Worm (Caenorhabditis elegans) whole organism, late embryonic: ENCODE results near the gene tgn-38.
A peak's percentile ranks its signal among the peaks of the same experiment; 100 is the strongest.

Source experiments
- C38D4.7 ChIP-seq: fragments of 200-800 bp; sonication (Bioruptor generic); optimal IDR thresholded peaks from 2 replicates; lab custom pipeline; 2018; ENCODE audit warnings: mild to moderate bottlenecking, missing genetic modification characterization, moderate library complexity, missing compliant biosample characterization
- ama-1 ChIP-seq: fragments of 150-350 bp; optimal IDR thresholded peaks from 2 replicates; lab custom pipeline; 2014
- ets-4 ChIP-seq: sonication (generic microtip); optimal IDR thresholded peaks from 2 replicates; lab custom pipeline; 2016; ENCODE audit warnings: missing genetic modification characterization, missing compliant biosample characterization
- fkh-10 ChIP-seq: fragments of 150-350 bp; optimal IDR thresholded peaks from 2 replicates; lab custom pipeline; 2014; ENCODE audit warnings: missing biosample characterization, missing genetic modification reagents, missing genetic modification characterization
- hlh-13 ChIP-seq: fragments of 200-800 bp; sonication (Bioruptor generic); optimal IDR thresholded peaks from 2 replicates; lab custom pipeline; 2018; ENCODE audit warnings: mild to moderate bottlenecking, missing genetic modification characterization, missing compliant biosample characterization
- pha-4 ChIP-seq: fragments of 150-350 bp; optimal IDR thresholded peaks from 2 replicates; lab custom pipeline; 2018; ENCODE audit warnings: missing biosample characterization, missing genetic modification reagents, missing genetic modification characterization
- ztf-16 ChIP-seq: sonication (generic microtip); optimal IDR thresholded peaks from 2 replicates; lab custom pipeline; 2017; ENCODE audit warnings: missing genetic modification characterization, missing compliant biosample characterization

ce11 chrIV:12032383-12032782, 3.4 kb upstream of the tgn-38 start:
- TF ChIP-seq hlh-13 (no peak), fkh-10 (no peak), ztf-16 (tag; lab: Kevin White, UChicago) (no peak), C38D4.7 (GFP tag; lab: Kevin White, UChicago) (no peak), ets-4 (tag; lab: Kevin White, UChicago) (no peak), ama-1 (lab: Kevin White, UChicago) (peak; percentile 70), pha-4 (no peak)
